Worm (Caenorhabditis elegans): ENCODE data around the gene pdi-1.

The pdi-1 gene

DNA sequence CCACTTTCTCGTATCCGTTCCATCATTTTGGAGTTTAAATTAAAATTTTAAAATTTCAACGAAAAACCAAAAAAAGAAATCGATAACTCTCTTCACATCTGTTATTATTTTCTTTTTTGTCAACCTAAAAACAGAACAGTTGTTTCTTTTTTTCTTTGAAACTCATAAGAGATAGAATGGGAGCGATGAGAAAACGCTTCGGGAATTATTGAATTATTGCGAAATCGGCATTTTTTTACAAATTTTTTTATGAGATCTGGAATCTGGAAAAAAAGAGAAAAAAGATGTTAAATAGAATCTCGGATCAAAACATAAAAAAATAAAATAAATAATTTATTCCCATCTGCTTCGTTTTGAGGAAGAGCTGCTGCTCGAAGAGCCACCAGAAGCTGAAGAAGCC is 43.8 kb downstream of the pdi-1 start, which contains the start of gene C46F11.5:
Gene C46F11.5, minus strand, starts transcription at position 128 of the 400 bp plus-strand sequence.
- no peak for TF ChIP-seq madf-9 (GFP tag; conservative IDR thresholded peaks at IDR 0.05)
- TF ChIP-seq madf-5 (GFP tag; IDR thresholded peaks at IDR 0.05) = no peak
- TF ChIP-seq arid-1 (GFP tag; conservative IDR thresholded peaks at IDR 0.05) = no peak
- no peak for TF ChIP-seq nhr-77 (tag; optimal IDR thresholded peaks at IDR 0.05)
- no peak for TF ChIP-seq ceh-32 (tag; optimal IDR thresholded peaks at IDR 0.05; ENCODE audit: poor library complexity)
- TF ChIP-seq saeg-2 (GFP tag; IDR thresholded peaks at IDR 0.05) = no peak

DNA sequence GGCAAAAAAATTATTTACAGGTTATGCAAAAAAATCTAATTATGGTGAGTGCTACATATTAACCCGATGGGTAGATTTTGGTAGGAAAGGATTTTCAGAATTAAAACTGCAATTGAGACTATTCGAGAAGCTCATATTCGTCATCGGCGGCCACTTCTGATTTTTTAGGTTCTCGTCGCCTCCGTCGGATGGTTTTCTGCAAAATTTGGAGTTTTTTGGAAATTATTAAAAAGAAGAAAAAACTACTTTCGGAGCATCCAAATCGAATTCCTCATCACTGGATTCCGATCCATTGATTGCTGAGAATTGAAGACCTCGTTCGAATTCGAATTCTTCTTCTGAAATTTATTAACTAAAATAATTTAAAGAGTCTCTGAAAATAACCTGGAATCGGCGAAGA is 48.3 kb downstream of the pdi-1 start:
- no peak for TF ChIP-seq lin-39 (tag; optimal IDR thresholded peaks at IDR 0.05)
- no peak for TF ChIP-seq F49E8.2 (tag; optimal IDR thresholded peaks at IDR 0.05; ENCODE audit: borderline replicate concordance)
- TF ChIP-seq lin-29 (GFP tag; IDR thresholded peaks at IDR 0.05) = 0 out of 2 replicates have a peak, but pooled peaks have one; percentile 17
- TF ChIP-seq pha-4 (GFP tag; IDR thresholded peaks at IDR 0.05) = peak; percentile 42; the same call in 1 of the 2 replicates
- TF ChIP-seq pha-4 (tag; optimal IDR thresholded peaks at IDR 0.05) = no peak
- TF ChIP-seq zip-2 (tag; optimal IDR thresholded peaks at IDR 0.05) = no peak
- no peak for TF ChIP-seq F37D6.2 (tag; optimal IDR thresholded peaks at IDR 0.05)
- no peak for TF ChIP-seq nhr-48 (tag; optimal IDR thresholded peaks at IDR 0.05)
- no peak for TF ChIP-seq snpc-1.2 (GFP tag; IDR thresholded peaks at IDR 0.05)
- TF ChIP-seq lim-7 (GFP tag; IDR thresholded peaks at IDR 0.05) = no peak
- peak; percentile 25 for TF ChIP-seq gei-8 (GFP tag; optimal IDR thresholded peaks at IDR 0.05)
- peak; percentile 5 for TF ChIP-seq dve-1 (tag; optimal IDR thresholded peaks at IDR 0.05; ENCODE audit: insufficient read depth)
- no peak for TF ChIP-seq nhr-42 (GFP tag; IDR thresholded peaks at IDR 0.05)
- no peak for TF ChIP-seq F44E2.7 (GFP tag; IDR thresholded peaks at IDR 0.05)
- 0 out of 2 replicates have a peak, but pooled peaks have one; percentile 41 for TF ChIP-seq php-3 (GFP tag; IDR thresholded peaks at IDR 0.05)
- 0 out of 2 replicates have a peak, but pooled peaks have one; percentile 13 for TF ChIP-seq tra-1 (GFP tag; IDR thresholded peaks at IDR 0.05)
- TF ChIP-seq aha-1 (tag) = peak; percentile 3
- peak; percentile 12; the same call in 1 of the 2 replicates for TF ChIP-seq lin-38 (GFP tag; IDR thresholded peaks at IDR 0.05)
- TF ChIP-seq ztf-11 (tag; optimal IDR thresholded peaks at IDR 0.05) = no peak

DNA sequence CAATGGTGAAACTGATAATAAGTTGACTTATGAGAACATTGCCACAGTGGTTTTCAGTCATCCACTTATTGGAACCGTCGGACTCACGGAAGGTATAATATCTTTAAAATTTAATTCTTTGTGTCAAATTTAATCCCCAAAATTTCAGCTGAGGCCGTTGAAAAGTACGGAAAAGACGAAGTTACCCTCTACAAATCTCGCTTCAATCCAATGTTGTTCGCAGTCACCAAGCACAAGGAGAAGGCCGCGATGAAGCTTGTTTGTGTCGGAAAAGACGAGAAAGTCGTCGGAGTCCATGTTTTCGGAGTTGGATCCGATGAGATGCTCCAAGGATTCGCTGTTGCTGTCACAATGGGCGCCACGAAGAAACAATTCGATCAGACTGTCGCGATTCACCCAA is 48.8 kb downstream of the pdi-1 start:
- peak; percentile 31; the same call in 1 of the 2 replicates for TF ChIP-seq set-16 (GFP tag; IDR thresholded peaks at IDR 0.05)
- TF ChIP-seq unc-62 (GFP tag; optimal IDR thresholded peaks at IDR 0.05 in 1 of 2) = peak in 1 of 2 experiments; percentile 98
- TF ChIP-seq unc-62 (tag; optimal IDR thresholded peaks at IDR 0.05) = no peak
- no peak for TF ChIP-seq unc-130 (GFP tag; optimal IDR thresholded peaks at IDR 0.05)
- no peak for TF ChIP-seq rbr-2 (tag; optimal IDR thresholded peaks at IDR 0.05)

DNA sequence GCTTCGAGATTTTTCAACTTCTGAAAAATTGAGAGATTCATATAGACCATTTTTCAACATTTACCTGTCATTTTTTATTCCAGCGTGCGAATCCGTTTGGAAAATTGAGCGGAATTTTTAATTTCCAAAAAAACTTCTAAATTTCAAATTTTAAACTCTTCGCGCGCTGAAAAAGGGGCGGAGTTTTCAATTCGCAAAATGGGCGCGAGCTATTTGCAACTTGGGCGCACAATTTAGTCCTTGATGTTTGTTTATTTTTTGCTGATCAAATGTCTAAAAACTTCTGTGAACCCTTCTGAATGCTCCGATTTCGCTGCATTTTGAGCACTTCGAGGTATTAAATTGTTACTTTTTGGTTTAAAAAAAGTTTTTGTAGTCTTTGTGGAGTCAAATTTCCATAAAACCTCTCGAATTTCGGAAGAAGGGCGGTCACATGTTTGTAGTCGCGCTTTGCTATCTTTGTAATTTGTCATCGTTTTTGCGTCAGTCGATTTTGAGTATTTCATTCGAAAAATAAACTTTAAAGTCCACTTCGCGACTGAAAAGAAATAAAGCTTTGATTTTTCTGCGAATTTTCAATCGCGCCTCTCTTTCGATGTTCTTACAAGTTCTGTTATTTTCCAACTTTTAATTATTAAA is 50.5 kb downstream of the pdi-1 start, which contains the start of the genes madf-8 and gsr-1:
Gene madf-8, minus strand, starts transcription at position 156 of the 639 bp plus-strand sequence.
Gene gsr-1, plus strand, starts transcription at position 231 of the 639 bp plus-strand sequence.
- TF ChIP-seq dve-1 (tag; optimal IDR thresholded peaks at IDR 0.05; ENCODE audit: insufficient read depth) (peak; percentile 22), dmd-9 (GFP tag; IDR thresholded peaks at IDR 0.05) (no peak), vab-7 (GFP tag; IDR thresholded peaks at IDR 0.05) (no peak), lin-38 (GFP tag; IDR thresholded peaks at IDR 0.05) (peak; percentile 27), daf-8 (GFP tag; IDR thresholded peaks at IDR 0.05) (no peak), dpl-1 (GFP tag; optimal IDR thresholded peaks at IDR 0.05) (peak; percentile 75), lsy-2 (tag; optimal IDR thresholded peaks at IDR 0.05) (peak in 1 of 2 experiments; percentile 26), mes-2 (tag; optimal IDR thresholded peaks at IDR 0.05; ENCODE audit: poor library complexity, severe bottlenecking) (peak; percentile 80), hlh-30 (tag; optimal IDR thresholded peaks at IDR 0.05; ENCODE audit: insufficient read depth) (peak; percentile 21), unc-39 (tag; optimal IDR thresholded peaks at IDR 0.05) (no peak), nhr-102 (tag; optimal IDR thresholded peaks at IDR 0.05) (no peak), nhr-11 (tag; optimal IDR thresholded peaks at IDR 0.05) (peak; percentile 45), ztf-11 (tag; optimal IDR thresholded peaks at IDR 0.05) (no peak), hif-1 (tag; optimal IDR thresholded peaks at IDR 0.05) (peak in 1 of 2 experiments; percentile 4), nhr-28 (tag; optimal IDR thresholded peaks at IDR 0.05) (peak; percentile 90)

Data from whole organism, L4 larva.